Worm (Caenorhabditis elegans) whole organism, L2 larva: ENCODE results near the gene dph-7.

Experiments used
- R02D3.7 ChIP-seq: fragments of 150-350 bp; optimal IDR thresholded peaks from 2 replicates; lab custom pipeline; 2014; ENCODE audit warnings: missing biosample characterization, missing genetic modification characterization
- Y55F3AM.14 ChIP-seq: fragments of 200-800 bp; sonication (Bioruptor generic); optimal IDR thresholded peaks from 2 replicates; lab custom pipeline; 2018; ENCODE audit warnings: mild to moderate bottlenecking, missing genetic modification characterization, missing compliant biosample characterization
- fos-1 ChIP-seq: fragments of 150-350 bp; optimal IDR thresholded peaks from 2 replicates; lab custom pipeline; 2014; ENCODE audit warnings: missing biosample characterization, missing genetic modification characterization
- mdl-1 ChIP-seq, 2 experiments: fragments of 150-350 bp in 1 of 2; sonication (generic microtip) in 1 of 2; optimal IDR thresholded peaks; 2 replicates each; lab custom pipeline; 2017; ENCODE audit warnings: missing biosample characterization in 2 of 2, missing genetic modification characterization in 2 of 2
- nhr-237 ChIP-seq: fragments of 150-350 bp; optimal IDR thresholded peaks from 2 replicates; lab custom pipeline; 2014; ENCODE audit warnings: missing biosample characterization, missing genetic modification characterization
- nhr-6 ChIP-seq: fragments of 150-350 bp; optimal IDR thresholded peaks from 2 replicates; lab custom pipeline; 2014; ENCODE audit warnings: missing biosample characterization, missing genetic modification characterization
- skn-1 ChIP-seq: sonication (generic microtip); optimal IDR thresholded peaks from 2 replicates; lab custom pipeline; 2017; ENCODE audit warnings: missing biosample characterization, missing genetic modification characterization
- ztf-11 ChIP-seq: sonication (generic microtip); optimal IDR thresholded peaks from 2 replicates; lab custom pipeline; 2017; ENCODE audit warnings: missing biosample characterization, missing genetic modification characterization
- ztf-4 ChIP-seq: fragments of 150-350 bp; optimal IDR thresholded peaks from 2 replicates; lab custom pipeline; 2014; ENCODE audit warnings: missing biosample characterization, missing genetic modification characterization

DNA sequence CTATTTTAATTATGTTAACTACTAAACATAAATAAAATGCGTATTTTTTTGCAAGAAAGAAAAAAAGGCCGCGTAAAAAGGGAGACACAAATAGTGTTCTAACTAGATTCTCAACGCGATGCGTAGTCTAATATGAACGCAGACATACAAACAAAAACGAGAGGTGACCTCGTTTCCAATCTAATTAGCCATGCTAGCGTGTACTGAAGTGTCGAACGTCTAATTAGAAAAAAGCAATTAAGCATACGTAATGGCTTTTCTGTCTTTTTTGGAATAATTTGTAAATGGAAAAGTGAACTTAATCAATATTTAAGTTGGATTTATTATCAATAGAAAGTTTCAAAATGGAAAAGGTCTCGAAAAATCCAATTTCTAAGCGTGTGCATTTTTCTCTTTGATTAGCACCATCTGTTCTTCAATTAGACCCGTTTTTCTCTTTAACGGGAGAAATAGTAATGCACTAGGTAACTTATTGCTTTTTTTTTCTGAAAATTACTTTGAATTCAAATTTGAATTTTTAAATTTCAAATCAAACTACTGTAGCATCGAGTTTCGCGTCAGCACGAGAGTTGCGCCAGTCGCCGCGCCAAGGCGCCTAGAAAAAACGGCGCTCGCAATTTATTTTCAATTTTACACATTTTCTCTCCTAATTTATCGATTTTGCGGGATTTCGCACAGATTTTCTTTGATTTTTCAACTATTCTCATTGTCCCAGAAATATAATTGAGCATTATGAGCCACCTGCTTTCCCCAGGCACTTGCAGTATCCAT is 25.8 kb downstream of the dph-7 start:
- TF ChIP-seq nhr-6 (tag; lab: Kevin White, UChicago) (no peak), ztf-11 (tag; lab: Kevin White, UChicago) (no peak), mdl-1 (tag; optimal IDR thresholded peaks at IDR 0.05; lab: Kevin White, UChicago) (no peak), ztf-4 (tag; lab: Kevin White, UChicago) (no peak), nhr-237 (tag; lab: Kevin White, UChicago) (no peak), Y55F3AM.14 (GFP tag; lab: Kevin White, UChicago) (no peak), fos-1 (tag; lab: Kevin White, UChicago) (no peak), R02D3.7 (tag; lab: Kevin White, UChicago) (no peak), skn-1 (tag; lab: Kevin White, UChicago) (no peak)
